Worm (Caenorhabditis elegans): ENCODE data around the gene F47E1.1.

Gene F47E1.1

ce11 chrX:9076886-9077285 lies at the start of gene F47E1.1:
TSS of gene F47E1.1 (plus strand) at chrX:9077186.
- no peak for TF ChIP-seq ztf-29 (GFP tag; IDR thresholded peaks at IDR 0.05)
- TF ChIP-seq med-1 (GFP tag; optimal IDR thresholded peaks at IDR 0.05; ENCODE audit: insufficient read depth): no peak
- TF ChIP-seq ztf-23 (GFP tag; IDR thresholded peaks at IDR 0.05): no peak
- no peak for TF ChIP-seq cog-1 (tag; optimal IDR thresholded peaks at IDR 0.05)
- no peak for TF ChIP-seq T22C8.4 (GFP tag; IDR thresholded peaks at IDR 0.05)
- no peak for TF ChIP-seq klf-2 (GFP tag; conservative IDR thresholded peaks at IDR 0.05)
- TF ChIP-seq ref-1 (GFP tag; conservative IDR thresholded peaks at IDR 0.05): no peak
- no peak for TF ChIP-seq tab-1 (GFP tag; IDR thresholded peaks at IDR 0.05)
- no peak for TF ChIP-seq flt-1 (GFP tag; IDR thresholded peaks at IDR 0.05)

ce11 chrX:9027304-9027703 lies 49.7 kb upstream of the F47E1.1 start, which contains the start of gene T25B6.3:
TSS of gene T25B6.3 (plus strand) at chrX:9027604.
- TF ChIP-seq ztf-23 (GFP tag; IDR thresholded peaks at IDR 0.05): no peak
- no peak for TF ChIP-seq cog-1 (tag; optimal IDR thresholded peaks at IDR 0.05)
- TF ChIP-seq T22C8.4 (GFP tag; IDR thresholded peaks at IDR 0.05): no peak
- TF ChIP-seq flt-1 (GFP tag; IDR thresholded peaks at IDR 0.05): no peak
- TF ChIP-seq tab-1 (GFP tag; IDR thresholded peaks at IDR 0.05): no peak
- no peak for TF ChIP-seq ztf-29 (GFP tag; IDR thresholded peaks at IDR 0.05)
- no peak for TF ChIP-seq klf-2 (GFP tag; conservative IDR thresholded peaks at IDR 0.05)
- TF ChIP-seq med-1 (GFP tag; optimal IDR thresholded peaks at IDR 0.05; ENCODE audit: insufficient read depth): no peak
- no peak for TF ChIP-seq ref-1 (GFP tag; conservative IDR thresholded peaks at IDR 0.05)

- TF ChIP-seq ref-1 (GFP tag; conservative IDR thresholded peaks at IDR 0.05): no peak
Measured at ce11 chrX:9028909-9029520, 48.0 kb upstream of the F47E1.1 start, which contains the start of gene snf-12. TSS of gene snf-12 (plus strand) at chrX:9029470.

- TF ChIP-seq tab-1 (GFP tag; IDR thresholded peaks at IDR 0.05) (no peak), T22C8.4 (GFP tag; IDR thresholded peaks at IDR 0.05) (no peak), ztf-29 (GFP tag; IDR thresholded peaks at IDR 0.05) (no peak), ztf-23 (GFP tag; IDR thresholded peaks at IDR 0.05) (no peak), med-1 (GFP tag; optimal IDR thresholded peaks at IDR 0.05; ENCODE audit: insufficient read depth) (no peak), klf-2 (GFP tag; conservative IDR thresholded peaks at IDR 0.05) (no peak), flt-1 (GFP tag; IDR thresholded peaks at IDR 0.05) (no peak), ref-1 (GFP tag; conservative IDR thresholded peaks at IDR 0.05) (no peak), cog-1 (tag; optimal IDR thresholded peaks at IDR 0.05) (no peak)
Measured at ce11 chrX:9034310-9034709, 42.7 kb upstream of the F47E1.1 start, which contains the start of gene nep-22. TSS of gene nep-22 (plus strand) at chrX:9034554.

- TF ChIP-seq ztf-29 (GFP tag; IDR thresholded peaks at IDR 0.05) (no peak), ref-1 (GFP tag; conservative IDR thresholded peaks at IDR 0.05) (no peak), klf-2 (GFP tag; conservative IDR thresholded peaks at IDR 0.05) (no peak), med-1 (GFP tag; optimal IDR thresholded peaks at IDR 0.05; ENCODE audit: insufficient read depth) (no peak), cog-1 (tag; optimal IDR thresholded peaks at IDR 0.05) (no peak), flt-1 (GFP tag; IDR thresholded peaks at IDR 0.05) (no peak), ztf-23 (GFP tag; IDR thresholded peaks at IDR 0.05) (no peak), tab-1 (GFP tag; IDR thresholded peaks at IDR 0.05) (no peak), T22C8.4 (GFP tag; IDR thresholded peaks at IDR 0.05) (no peak)
Measured at ce11 chrX:9035142-9035541, 41.8 kb upstream of the F47E1.1 start.

- TF ChIP-seq flt-1 (GFP tag; IDR thresholded peaks at IDR 0.05): no peak
Measured at ce11 chrX:9036237-9036636, 40.7 kb upstream of the F47E1.1 start.

ce11 chrX:9045913-9046312 lies 31.1 kb upstream of the F47E1.1 start, which contains the start of gene prdm-14:
TSS of gene prdm-14 (plus strand) at chrX:9046213.
- no peak for TF ChIP-seq T22C8.4 (GFP tag; IDR thresholded peaks at IDR 0.05)
- TF ChIP-seq cog-1 (tag; optimal IDR thresholded peaks at IDR 0.05): no peak
- TF ChIP-seq med-1 (GFP tag; optimal IDR thresholded peaks at IDR 0.05; ENCODE audit: insufficient read depth): no peak
- TF ChIP-seq ref-1 (GFP tag; conservative IDR thresholded peaks at IDR 0.05): no peak
- TF ChIP-seq klf-2 (GFP tag; conservative IDR thresholded peaks at IDR 0.05): no peak
- no peak for TF ChIP-seq ztf-29 (GFP tag; IDR thresholded peaks at IDR 0.05)
- no peak for TF ChIP-seq tab-1 (GFP tag; IDR thresholded peaks at IDR 0.05)
- no peak for TF ChIP-seq ztf-23 (GFP tag; IDR thresholded peaks at IDR 0.05)
- TF ChIP-seq flt-1 (GFP tag; IDR thresholded peaks at IDR 0.05): no peak

- TF ChIP-seq med-1 (GFP tag; optimal IDR thresholded peaks at IDR 0.05; ENCODE audit: insufficient read depth): no peak
- TF ChIP-seq ztf-29 (GFP tag; IDR thresholded peaks at IDR 0.05): no peak
- TF ChIP-seq T22C8.4 (GFP tag; IDR thresholded peaks at IDR 0.05): no peak
- TF ChIP-seq flt-1 (GFP tag; IDR thresholded peaks at IDR 0.05): no peak
- TF ChIP-seq ref-1 (GFP tag; conservative IDR thresholded peaks at IDR 0.05): no peak
- TF ChIP-seq tab-1 (GFP tag; IDR thresholded peaks at IDR 0.05): no peak
- TF ChIP-seq klf-2 (GFP tag; conservative IDR thresholded peaks at IDR 0.05): no peak
- no peak for TF ChIP-seq ztf-23 (GFP tag; IDR thresholded peaks at IDR 0.05)
- no peak for TF ChIP-seq cog-1 (tag; optimal IDR thresholded peaks at IDR 0.05)
Measured at ce11 chrX:9048657-9049056, 28.3 kb upstream of the F47E1.1 start, which contains the start of gene F47E1.20. TSS of gene F47E1.20 (plus strand) at chrX:9048957.

- TF ChIP-seq med-1 (GFP tag; optimal IDR thresholded peaks at IDR 0.05; ENCODE audit: insufficient read depth) (no peak), klf-2 (GFP tag; conservative IDR thresholded peaks at IDR 0.05) (no peak), flt-1 (GFP tag; IDR thresholded peaks at IDR 0.05) (no peak), ref-1 (GFP tag; conservative IDR thresholded peaks at IDR 0.05) (no peak), cog-1 (tag; optimal IDR thresholded peaks at IDR 0.05) (no peak), ztf-29 (GFP tag; IDR thresholded peaks at IDR 0.05) (no peak), T22C8.4 (GFP tag; IDR thresholded peaks at IDR 0.05) (no peak), ztf-23 (GFP tag; IDR thresholded peaks at IDR 0.05) (no peak), tab-1 (GFP tag; IDR thresholded peaks at IDR 0.05) (no peak)
Measured at ce11 chrX:9053426-9053825, 23.6 kb upstream of the F47E1.1 start.

- TF ChIP-seq ztf-23 (GFP tag; IDR thresholded peaks at IDR 0.05): no peak
- TF ChIP-seq ref-1 (GFP tag; conservative IDR thresholded peaks at IDR 0.05): no peak
- TF ChIP-seq klf-2 (GFP tag; conservative IDR thresholded peaks at IDR 0.05): no peak
- no peak for TF ChIP-seq ztf-29 (GFP tag; IDR thresholded peaks at IDR 0.05)
- TF ChIP-seq flt-1 (GFP tag; IDR thresholded peaks at IDR 0.05): no peak
- TF ChIP-seq cog-1 (tag; optimal IDR thresholded peaks at IDR 0.05): no peak
- TF ChIP-seq med-1 (GFP tag; optimal IDR thresholded peaks at IDR 0.05; ENCODE audit: insufficient read depth): no peak
Measured at ce11 chrX:9057352-9057751, 19.6 kb upstream of the F47E1.1 start, which contains the start of gene F47E1.2. TSS of gene F47E1.2 (plus strand) at chrX:9057652.

All from whole organism, midembryonic.